Worm (Caenorhabditis elegans) whole organism, late embryonic: ENCODE measurements around the gene F18C5.10.

Experiments
- ceh-19 ChIP-seq: fragments of 200-800 bp; sonication (Bioruptor generic); optimal IDR thresholded peaks from 2 replicates; lab custom pipeline; 2018; ENCODE audit warnings: mild to moderate bottlenecking, missing genetic modification characterization, missing compliant biosample characterization
- ceh-31 ChIP-seq: sonication (generic microtip); optimal IDR thresholded peaks from 2 replicates; lab custom pipeline; 2016; ENCODE audit warnings: missing genetic modification characterization, missing compliant biosample characterization
- ceh-9 ChIP-seq: sonication (generic microtip); optimal IDR thresholded peaks from 2 replicates; lab custom pipeline; 2016; ENCODE audit warnings: mild to moderate bottlenecking, missing genetic modification characterization, inconsistent platforms, missing compliant biosample characterization
- fax-1 ChIP-seq: sonication (generic microtip); optimal IDR thresholded peaks from 2 replicates; lab custom pipeline; 2016; ENCODE audit warnings: missing genotype, missing genetic modification characterization, missing compliant biosample characterization
- hlh-30 ChIP-seq: sonication (generic microtip); optimal IDR thresholded peaks from 2 replicates; lab custom pipeline; 2017; ENCODE audit warnings: antibody characterized with exemption, missing genetic modification characterization, missing compliant biosample characterization; ENCODE audit not compliant: insufficient read depth
- nfya-1 ChIP-seq: sonication (generic microtip); optimal IDR thresholded peaks from 2 replicates; lab custom pipeline; 2017; ENCODE audit warnings: missing genetic modification characterization, mild to moderate bottlenecking, missing compliant biosample characterization, antibody characterized with exemption, moderate library complexity
- pha-4 ChIP-seq: fragments of 150-350 bp; optimal IDR thresholded peaks from 2 replicates; lab custom pipeline; 2018; ENCODE audit warnings: missing biosample characterization, missing genetic modification reagents, missing genetic modification characterization
- pqm-1 ChIP-seq: sonication (generic microtip); optimal IDR thresholded peaks from 2 replicates; lab custom pipeline; 2016; ENCODE audit warnings: missing genetic modification characterization, missing compliant biosample characterization
- unc-3 ChIP-seq, 2 experiments: fragments of 200-800 bp in 1 of 2; sonication (Bioruptor generic) in 1 of 2; sonication (generic microtip) in 1 of 2; conservative IDR thresholded peaks in 1 of 2; optimal IDR thresholded peaks in 1 of 2; 2 replicates each; pipeline versions ENCODE4 v1.3.6 to Lab custom; 2016 to 2022; ENCODE audit warnings: missing compliant biosample characterization in 2 of 2, missing genetic modification characterization in 2 of 2, missing genetic modification reagents in 1 of 2
- unc-55 ChIP-seq: sonication (generic microtip); optimal IDR thresholded peaks from 2 replicates; lab custom pipeline; 2017; ENCODE audit warnings: missing biosample characterization, missing genetic modification reagents, missing genetic modification characterization

ce11 chrII:6558887-6559286 is 2.4 kb downstream of the F18C5.10 start:
- TF ChIP-seq ceh-19 (GFP tag; lab: Kevin White, UChicago), result no peak
- TF ChIP-seq hlh-30 (tag; lab: Kevin White, UChicago), result no peak
- TF ChIP-seq ceh-9, result no peak
- TF ChIP-seq unc-55 (GFP tag; lab: Kevin White, UChicago), result no peak
- TF ChIP-seq ceh-31, result no peak
- TF ChIP-seq fax-1, result no peak
- TF ChIP-seq pqm-1 (tag; lab: Kevin White, UChicago), result no peak
- TF ChIP-seq pha-4 (tag; lab: Kevin White, UChicago), result no peak
- no peak for TF ChIP-seq nfya-1 (tag; lab: Kevin White, UChicago)
- no peak for TF ChIP-seq unc-3 (GFP tag; conservative IDR thresholded peaks at IDR 0.05; lab: Robert Waterston, UW)
- no peak for TF ChIP-seq unc-3 (tag; optimal IDR thresholded peaks at IDR 0.05; lab: Kevin White, UChicago)
